Fruit fly (Drosophila melanogaster) whole organism, prepupa: ENCODE data around the gene Golgin104.

Experiments used
- CG11762 ChIP-seq: fragments of 200-800 bp; sonication (Bioruptor generic); optimal IDR thresholded peaks from 3 replicates; lab custom pipeline; 2016; ENCODE audit warnings: missing biosample characterization, missing genetic modification characterization; ENCODE audit not compliant: insufficient read depth
- CG15336 ChIP-seq: fragments of 200-800 bp; sonication (Bioruptor generic); IDR thresholded peaks from 2 replicates; pipeline ENCODE4 v1.3.6; 2022; ENCODE audit warnings: missing biosample characterization, missing genetic modification characterization
- CG16779 ChIP-seq: fragments of 200-800 bp; sonication (Bioruptor generic); optimal IDR thresholded peaks from 3 replicates; lab custom pipeline; 2017; ENCODE audit warnings: missing biosample characterization, mild to moderate bottlenecking, missing genetic modification characterization
- CG3919 ChIP-seq: fragments of 200-800 bp; sonication (Bioruptor generic); optimal IDR thresholded peaks from 3 replicates; lab custom pipeline; 2016; ENCODE audit warnings: missing biosample characterization, missing genetic modification characterization
- CG6276 ChIP-seq: fragments of 200-800 bp; sonication (Bioruptor generic); optimal IDR thresholded peaks from 2 replicates; lab custom pipeline; 2017; ENCODE audit warnings: missing biosample characterization, mild to moderate bottlenecking, missing genetic modification characterization
- CG6792 ChIP-seq: fragments of 200-800 bp; sonication (Bioruptor generic); optimal IDR thresholded peaks from 3 replicates; lab custom pipeline; 2016; ENCODE audit warnings: missing biosample characterization, missing genetic modification characterization
- CG6808 ChIP-seq: fragments of 200-800 bp; sonication (Bioruptor generic); optimal IDR thresholded peaks from 3 replicates; lab custom pipeline; 2017; ENCODE audit warnings: missing biosample characterization, missing genetic modification characterization, mild to moderate bottlenecking, moderate library complexity, missing genetic modification reagents
- CG8119 ChIP-seq: fragments of 200-800 bp; sonication (Bioruptor generic); IDR thresholded peaks from 3 replicates; pipeline ENCODE4 v1.3.6; 2022; ENCODE audit warnings: missing biosample characterization, missing genetic modification characterization
- CG8319 ChIP-seq: fragments of 200-800 bp; sonication (Bioruptor generic); optimal IDR thresholded peaks from 3 replicates; lab custom pipeline; 2016; ENCODE audit warnings: missing biosample characterization, missing genetic modification characterization
- CG8632 ChIP-seq: fragments of 200-800 bp; sonication (Bioruptor generic); optimal IDR thresholded peaks from 3 replicates; lab custom pipeline; 2016; ENCODE audit warnings: missing biosample characterization, missing genetic modification characterization
- CG9139 ChIP-seq: fragments of 200-800 bp; sonication (Bioruptor generic); optimal IDR thresholded peaks from 3 replicates; lab custom pipeline; 2017; ENCODE audit warnings: missing biosample characterization, mild to moderate bottlenecking, missing genetic modification characterization
- Eip75B ChIP-seq: fragments of 200-800 bp; sonication (Bioruptor generic); optimal IDR thresholded peaks from 3 replicates; lab custom pipeline; 2016; ENCODE audit warnings: missing biosample characterization, missing genetic modification characterization
- Eip78C ChIP-seq: fragments of 200-800 bp; sonication (Bioruptor generic); peaks from one replicate; lab custom pipeline; 2016; ENCODE audit warnings: missing biosample characterization, missing genetic modification characterization
- Eip93F ChIP-seq: fragments of 200-800 bp; sonication (Bioruptor generic); optimal IDR thresholded peaks from 2 replicates; lab custom pipeline; 2016; ENCODE audit warnings: missing biosample characterization, mild to moderate bottlenecking, missing genetic modification characterization
- Ets21C ChIP-seq: fragments of 200-800 bp; sonication (Bioruptor generic); optimal IDR thresholded peaks from 3 replicates; lab custom pipeline; 2016; ENCODE audit warnings: missing biosample characterization, missing genetic modification characterization
- Ets96B ChIP-seq: fragments of 200-800 bp; optimal IDR thresholded peaks from 2 replicates; lab custom pipeline; 2019; ENCODE audit warnings: missing biosample characterization, mild to moderate bottlenecking, missing genetic modification characterization, moderate library complexity
- OdsH ChIP-seq: fragments of 200-800 bp; sonication (Bioruptor generic); optimal IDR thresholded peaks from 3 replicates; lab custom pipeline; 2016; ENCODE audit warnings: missing biosample characterization, missing genetic modification characterization
- Smox ChIP-seq: fragments of 200-800 bp; sonication (Bioruptor generic); optimal IDR thresholded peaks from 3 replicates; lab custom pipeline; 2016; ENCODE audit warnings: missing biosample characterization, missing genetic modification characterization
- Sox102F ChIP-seq: fragments of 200-800 bp; sonication (Bioruptor generic); optimal IDR thresholded peaks from 2 replicates; lab custom pipeline; 2016; ENCODE audit warnings: missing biosample characterization, mild to moderate bottlenecking, missing genetic modification characterization
- Sox14 ChIP-seq: fragments of 200-800 bp; sonication (Bioruptor generic); optimal IDR thresholded peaks from 3 replicates; lab custom pipeline; 2016; ENCODE audit warnings: missing biosample characterization, missing genetic modification characterization
- Sox15 ChIP-seq: fragments of 200-800 bp; sonication (Bioruptor generic); optimal IDR thresholded peaks from 3 replicates; lab custom pipeline; 2016; ENCODE audit warnings: missing biosample characterization, missing genetic modification characterization
- achi ChIP-seq: fragments of 200-800 bp; sonication (Bioruptor generic); optimal IDR thresholded peaks from 3 replicates; lab custom pipeline; 2016; ENCODE audit warnings: missing biosample characterization, missing genetic modification characterization
- acj6 ChIP-seq: fragments of 200-800 bp; sonication (Bioruptor generic); optimal IDR thresholded peaks from 3 replicates; lab custom pipeline; 2016; ENCODE audit warnings: missing biosample characterization, missing genetic modification characterization
- dac ChIP-seq: fragments of 200-800 bp; sonication (Bioruptor generic); optimal IDR thresholded peaks from 2 replicates; lab custom pipeline; 2017; ENCODE audit warnings: missing biosample characterization, mild to moderate bottlenecking, missing genetic modification characterization
- dsx ChIP-seq: fragments of 200-800 bp; optimal IDR thresholded peaks from 3 replicates; lab custom pipeline; 2019; ENCODE audit warnings: missing biosample characterization, mild to moderate bottlenecking, missing genetic modification characterization, moderate library complexity; ENCODE audit not compliant: poor library complexity, severe bottlenecking
- eg ChIP-seq: fragments of 200-800 bp; sonication (Bioruptor generic); IDR thresholded peaks from 3 replicates; pipeline ENCODE4 v1.3.6; 2022; ENCODE audit warnings: missing biosample characterization, missing genetic modification characterization
- fd59A ChIP-seq: fragments of 200-800 bp; sonication (Bioruptor generic); optimal IDR thresholded peaks from 2 replicates; lab custom pipeline; 2017; ENCODE audit warnings: missing biosample characterization, mild to moderate bottlenecking, missing genetic modification characterization, missing genetic modification reagents
- fkh ChIP-seq: fragments of 200-800 bp; sonication (Bioruptor generic); optimal IDR thresholded peaks from 3 replicates; lab custom pipeline; 2017; ENCODE audit warnings: missing biosample characterization, mild to moderate bottlenecking, missing genetic modification characterization, moderate library complexity
- pdm3 ChIP-seq: fragments of 200-800 bp; sonication (Bioruptor generic); optimal IDR thresholded peaks from 3 replicates; lab custom pipeline; 2016; ENCODE audit warnings: missing biosample characterization, missing genetic modification characterization
- salr ChIP-seq, 2 experiments: fragments of 200-800 bp; sonication (Bioruptor generic); optimal IDR thresholded peaks; 3 replicates each; lab custom pipeline; 2016 to 2018; ENCODE audit warnings: missing biosample characterization in 2 of 2, missing genetic modification characterization in 2 of 2, mild to moderate bottlenecking in 1 of 2
- spab ChIP-seq: fragments of 200-800 bp; sonication (Bioruptor generic); optimal IDR thresholded peaks from 2 replicates; lab custom pipeline; 2017; ENCODE audit warnings: missing biosample characterization, mild to moderate bottlenecking, missing genetic modification characterization, missing genetic modification reagents
- ss ChIP-seq, 2 experiments: fragments of 200-800 bp; sonication (Bioruptor generic); optimal IDR thresholded peaks; 2 replicates in 1 of 2; 3 replicates in 1 of 2; lab custom pipeline; 2017 to 2018; ENCODE audit warnings: mild to moderate bottlenecking in 2 of 2, missing biosample characterization in 2 of 2, missing genetic modification characterization in 2 of 2, moderate library complexity in 1 of 2
- svp ChIP-seq: fragments of 200-800 bp; sonication (Bioruptor generic); peaks from one replicate; lab custom pipeline; 2016; ENCODE audit warnings: missing biosample characterization, missing genetic modification characterization
- vri ChIP-seq: fragments of 200-800 bp; sonication (Bioruptor generic); optimal IDR thresholded peaks from 3 replicates; lab custom pipeline; 2016; ENCODE audit warnings: missing biosample characterization, mild to moderate bottlenecking, missing genetic modification characterization

Gene Golgin104

DNA sequence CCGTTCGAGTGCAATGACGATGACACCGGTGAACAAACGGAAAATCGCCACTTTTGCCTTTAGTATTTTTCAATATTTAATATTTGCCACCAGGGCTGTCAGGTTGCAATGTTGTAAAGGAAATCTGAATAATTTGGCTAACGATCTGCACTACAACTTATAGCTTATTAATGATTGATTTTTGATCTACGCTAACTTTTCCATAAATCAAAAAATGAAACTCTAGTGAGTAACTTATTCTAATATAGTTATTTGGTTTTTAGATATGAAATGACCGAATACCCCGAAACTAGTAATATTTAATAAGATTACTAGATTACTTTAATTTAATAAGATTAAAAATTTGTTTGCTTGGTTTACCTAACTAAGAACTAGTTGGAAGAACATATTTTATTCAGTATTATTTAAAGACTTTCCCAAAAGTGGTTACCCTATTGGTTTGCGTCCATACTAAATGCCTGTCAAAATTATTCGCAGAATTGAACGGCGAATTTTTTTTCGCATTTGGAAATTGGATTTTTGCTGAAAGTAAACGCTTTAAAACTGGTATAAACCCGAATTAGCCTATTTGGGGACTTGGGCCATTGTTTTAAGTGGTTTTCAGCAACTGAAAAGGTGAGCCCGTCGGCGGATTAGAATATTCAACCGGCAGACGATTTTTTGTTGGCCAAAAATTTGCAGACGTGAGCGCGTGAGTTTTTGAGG, 34.3 kb upstream of the Golgin104 start, which contains the start of the genes Agpat3 and RAF2 (continued):
- no peak for TF ChIP-seq CG8319 (GFP tag; lab: Kevin White, UChicago)
- TF ChIP-seq acj6 (GFP tag; lab: Kevin White, UChicago): peak; percentile 63
- TF ChIP-seq eg (GFP tag; lab: Robert Waterston, UW): peak; percentile 59; the same call in 1 of the 3 replicates
- no peak for TF ChIP-seq fd59A (GFP tag; lab: Kevin White, UChicago)
- TF ChIP-seq Sox102F: no peak
- no peak for TF ChIP-seq spab (GFP tag; lab: Kevin White, UChicago)
- TF ChIP-seq Eip75B (GFP tag; lab: Kevin White, UChicago): peak; percentile 7
- no peak for TF ChIP-seq pdm3 (GFP tag; lab: Kevin White, UChicago)
- TF ChIP-seq Ets21C (GFP tag; lab: Kevin White, UChicago): peak; percentile 23
- TF ChIP-seq salr (GFP tag; optimal IDR thresholded peaks at IDR 0.05; lab: Kevin White, UChicago): peak in 1 of 2 experiments; percentile 40
- no peak for TF ChIP-seq CG11762 (GFP tag; lab: Kevin White, UChicago)
- no peak for TF ChIP-seq ss (GFP tag; optimal IDR thresholded peaks at IDR 0.05; lab: Kevin White, UChicago)
- no peak for TF ChIP-seq dac
- TF ChIP-seq Eip93F (GFP tag; lab: Kevin White, UChicago): no peak
- TF ChIP-seq CG15336: peak; percentile 23; the same call in 1 of the 2 replicates
- TF ChIP-seq OdsH (GFP tag; lab: Kevin White, UChicago): peak; percentile 58

DNA sequence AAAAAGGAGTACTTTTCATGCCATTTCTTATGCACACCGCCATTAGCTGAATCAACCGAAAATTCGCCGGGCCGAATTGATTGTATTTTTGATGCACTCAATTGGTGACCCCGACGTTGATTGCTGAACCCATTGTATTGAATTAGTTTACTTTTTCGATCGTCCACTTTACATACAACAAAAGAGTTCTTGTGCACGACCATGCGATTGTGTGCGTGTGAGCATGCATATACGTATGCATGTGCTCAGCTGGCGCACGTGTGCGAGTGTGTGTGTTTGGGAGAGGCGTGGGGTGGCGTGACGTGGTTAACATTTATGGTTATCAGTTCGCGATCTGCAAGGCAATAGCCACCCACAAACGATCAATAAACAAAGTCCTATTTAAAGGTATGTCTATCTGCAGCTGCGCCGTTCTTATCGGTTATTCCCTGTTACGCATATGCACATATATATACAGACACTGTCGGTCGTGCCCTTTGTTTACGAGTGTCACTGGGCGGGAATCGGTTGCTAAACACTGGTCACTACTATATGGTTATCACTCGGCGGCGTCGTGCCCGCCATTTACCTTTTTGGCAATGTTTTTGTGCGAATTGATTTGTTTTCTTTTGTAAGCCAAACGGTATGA, 33.6 kb upstream of the Golgin104 start:
- TF ChIP-seq Sox14 (GFP tag; lab: Kevin White, UChicago) (peak; percentile 32), CG6792 (GFP tag; lab: Kevin White, UChicago) (no peak), CG8319 (GFP tag; lab: Kevin White, UChicago) (peak; percentile 88), Smox (GFP tag; lab: Kevin White, UChicago) (no peak), svp (GFP tag; lab: Kevin White, UChicago) (peak; percentile 86), ss (GFP tag; optimal IDR thresholded peaks at IDR 0.05; lab: Kevin White, UChicago) (peak; percentile 83), CG8632 (GFP tag; lab: Kevin White, UChicago) (peak; percentile 11), CG16779 (tag; lab: Kevin White, UChicago) (peak; percentile 68), dsx (GFP tag; lab: Kevin White, UChicago) (peak; percentile 15), CG6276 (GFP tag; lab: Kevin White, UChicago) (peak; percentile 19), Sox15 (no peak), CG11762 (GFP tag; lab: Kevin White, UChicago) (no peak), Eip78C (GFP tag; lab: Kevin White, UChicago) (peak; percentile 60), CG9139 (GFP tag; lab: Kevin White, UChicago) (peak; percentile 37), fkh (GFP tag; lab: Kevin White, UChicago) (peak; percentile 36), vri (peak; percentile 84), CG8119 (GFP tag; lab: Robert Waterston, UW) (peak; percentile 33; the same call in 1 of the 3 replicates), acj6 (GFP tag; lab: Kevin White, UChicago) (no peak), CG6808 (peak; percentile 47), Ets96B (tag; lab: Kevin White, UChicago) (no peak)
- TF ChIP-seq, all 60 proteins: peak for 14

DNA sequence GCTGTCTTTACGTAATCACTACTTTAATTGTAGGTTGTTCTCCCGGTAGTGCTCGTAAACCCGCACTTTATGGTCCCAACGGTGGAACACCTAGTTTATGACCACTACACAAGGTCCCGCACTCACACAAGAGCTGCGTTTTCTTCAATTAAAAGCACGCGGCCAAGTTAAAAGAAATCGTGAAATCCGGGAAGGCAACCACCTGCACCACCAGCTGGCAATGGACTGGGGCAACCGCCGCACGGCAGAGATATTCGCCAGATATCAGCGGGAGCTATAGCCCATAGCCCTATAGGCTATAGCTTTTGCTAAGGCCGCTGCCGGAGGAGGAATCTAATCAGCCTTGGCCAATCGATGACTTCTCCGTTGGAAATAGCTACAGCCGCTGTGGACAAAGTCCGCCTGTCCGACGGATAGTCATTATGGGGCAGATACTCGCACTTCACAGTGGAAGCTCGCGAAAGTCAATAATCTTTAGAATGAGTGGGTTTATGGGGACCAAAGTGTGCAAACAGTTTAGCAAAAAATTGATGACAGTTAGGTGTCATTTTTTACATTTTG, 32.5 kb upstream of the Golgin104 start:
- TF ChIP-seq achi (GFP tag; lab: Kevin White, UChicago): no peak
- TF ChIP-seq dsx (GFP tag; lab: Kevin White, UChicago): no peak
- peak; percentile 15 for TF ChIP-seq CG16779 (tag; lab: Kevin White, UChicago)
- TF ChIP-seq ss (GFP tag; optimal IDR thresholded peaks at IDR 0.05; lab: Kevin White, UChicago): peak in 1 of 2 experiments; percentile 9
- TF ChIP-seq pdm3 (GFP tag; lab: Kevin White, UChicago): no peak
- no peak for TF ChIP-seq CG9139 (GFP tag; lab: Kevin White, UChicago)
- no peak for TF ChIP-seq dac
- TF ChIP-seq CG6276 (GFP tag; lab: Kevin White, UChicago): peak; percentile 52
- no peak for TF ChIP-seq Ets96B (tag; lab: Kevin White, UChicago)
- TF ChIP-seq Eip78C (GFP tag; lab: Kevin White, UChicago): peak; percentile 38
- TF ChIP-seq CG3919 (GFP tag; lab: Kevin White, UChicago): no peak
- peak; percentile 32 for TF ChIP-seq vri
- peak; percentile 51; the same call in 1 of the 3 replicates for TF ChIP-seq CG8119 (GFP tag; lab: Robert Waterston, UW)
- TF ChIP-seq, all 60 proteins: peak for 6
